Worm (Caenorhabditis elegans) whole organism, young adult: ENCODE data around the gene pll-1.
A peak's percentile ranks its signal among the peaks of the same experiment; 100 is the strongest.

ENCODE experiments used
- B0261.1 ChIP-seq: sonication (generic microtip); optimal IDR thresholded peaks from 2 replicates; lab custom pipeline; 2016; ENCODE audit warnings: mild to moderate bottlenecking, missing genetic modification characterization, moderate library complexity, missing compliant biosample characterization
- B0336.3 ChIP-seq: fragments of 200-800 bp; sonication (Bioruptor generic); IDR thresholded peaks from 2 replicates; pipeline ENCODE4 v1.3.6; 2022; ENCODE audit warnings: missing genetic modification characterization, missing compliant biosample characterization
- D2030.7 ChIP-seq: fragments of 200-800 bp; sonication (Bioruptor generic); IDR thresholded peaks from 2 replicates; pipeline ENCODE4 v1.3.6; 2022; ENCODE audit warnings: missing genetic modification reagents, missing genetic modification characterization, missing compliant biosample characterization
- F23B12.7 ChIP-seq: sonication (generic microtip); optimal IDR thresholded peaks from 2 replicates; lab custom pipeline; 2017; ENCODE audit warnings: missing genetic modification characterization, mild to moderate bottlenecking, missing compliant biosample characterization, antibody characterized with exemption, moderate library complexity; ENCODE audit not compliant: insufficient read depth
- F39B2.1 ChIP-seq: fragments of 200-800 bp; sonication (Bioruptor generic); IDR thresholded peaks from 2 replicates; pipeline ENCODE4 v1.3.6; 2022; ENCODE audit warnings: missing genetic modification reagents, missing genetic modification characterization, missing compliant biosample characterization
- F57C9.4 ChIP-seq: sonication (generic microtip); optimal IDR thresholded peaks from 2 replicates; lab custom pipeline; 2017; ENCODE audit warnings: mild to moderate bottlenecking, missing genetic modification characterization, missing compliant biosample characterization
- K11D2.4 ChIP-seq: fragments of 200-800 bp; sonication (Bioruptor generic); IDR thresholded peaks from 2 replicates; pipeline ENCODE4 v1.3.6; 2022; ENCODE audit warnings: missing genetic modification reagents, missing genetic modification characterization, missing compliant biosample characterization
- T07F8.4 ChIP-seq: sonication (generic microtip); optimal IDR thresholded peaks from 2 replicates; lab custom pipeline; 2016; ENCODE audit warnings: mild to moderate bottlenecking, missing genetic modification characterization, moderate library complexity, missing compliant biosample characterization
- Y53F4B.3 ChIP-seq: fragments of 200-800 bp; sonication (Bioruptor generic); IDR thresholded peaks from 2 replicates; pipeline ENCODE4 v1.3.6; 2022; ENCODE audit warnings: missing genetic modification reagents, missing genetic modification characterization, missing compliant biosample characterization
- Y79H2A.3 ChIP-seq: fragments of 200-800 bp; sonication (Bioruptor generic); conservative IDR thresholded peaks from 2 replicates; pipeline ENCODE4 v1.3.6; 2022; ENCODE audit warnings: missing genetic modification reagents, missing genetic modification characterization, missing compliant biosample characterization
- Y95B8A.8 ChIP-seq: fragments of 200-800 bp; sonication (Bioruptor generic); IDR thresholded peaks from 2 replicates; pipeline ENCODE4 v1.3.6; 2022; ENCODE audit warnings: missing genetic modification reagents, missing genetic modification characterization, missing compliant biosample characterization
- ZK185.1 ChIP-seq: sonication (generic microtip); optimal IDR thresholded peaks from 2 replicates; lab custom pipeline; 2016; ENCODE audit warnings: mild to moderate bottlenecking, missing genetic modification characterization, missing compliant biosample characterization; ENCODE audit not compliant: poor library complexity, severe bottlenecking
- athp-1 ChIP-seq: sonication (generic microtip); optimal IDR thresholded peaks from 2 replicates; lab custom pipeline; 2017; ENCODE audit warnings: mild to moderate bottlenecking, missing genetic modification characterization, missing compliant biosample characterization
- attf-5 ChIP-seq: fragments of 200-800 bp; sonication (Bioruptor generic); optimal IDR thresholded peaks from 2 replicates; lab custom pipeline; 2018; ENCODE audit warnings: mild to moderate bottlenecking, missing genetic modification characterization, missing compliant biosample characterization
- attf-6 ChIP-seq: fragments of 200-800 bp; sonication (Bioruptor generic); IDR thresholded peaks from 2 replicates; pipeline ENCODE4 v1.3.6; 2022; ENCODE audit warnings: missing genetic modification reagents, missing genetic modification characterization, missing compliant biosample characterization
- bed-1 ChIP-seq: fragments of 200-800 bp; sonication (Bioruptor generic); IDR thresholded peaks from 2 replicates; pipeline ENCODE4 v1.3.6; 2022; ENCODE audit warnings: missing genetic modification reagents, missing genetic modification characterization, missing compliant biosample characterization
- ccch-3 ChIP-seq: fragments of 200-800 bp; sonication (Bioruptor generic); optimal IDR thresholded peaks from 2 replicates; lab custom pipeline; 2018; ENCODE audit warnings: mild to moderate bottlenecking, missing genetic modification characterization, missing compliant biosample characterization
- ceh-27 ChIP-seq: fragments of 200-800 bp; sonication (Bioruptor generic); optimal IDR thresholded peaks from 2 replicates; lab custom pipeline; 2018; ENCODE audit warnings: mild to moderate bottlenecking, missing genetic modification characterization, moderate library complexity, missing compliant biosample characterization
- die-1 ChIP-seq: sonication (generic microtip); optimal IDR thresholded peaks from 2 replicates; lab custom pipeline; 2016; ENCODE audit warnings: missing genotype, mild to moderate bottlenecking, missing genetic modification characterization, missing compliant biosample characterization
- dox-1 ChIP-seq: fragments of 200-800 bp; sonication (Bioruptor generic); IDR thresholded peaks from 2 replicates; pipeline ENCODE4 v1.3.6; 2022; ENCODE audit warnings: missing genetic modification reagents, missing genetic modification characterization, missing compliant biosample characterization
- dpff-1 ChIP-seq: sonication (generic microtip); optimal IDR thresholded peaks from 2 replicates; lab custom pipeline; 2017; ENCODE audit warnings: mild to moderate bottlenecking, missing genetic modification characterization, missing compliant biosample characterization
- him-1 ChIP-seq: sonication (generic microtip); optimal IDR thresholded peaks from 2 replicates; lab custom pipeline; 2016; ENCODE audit warnings: missing genotype, missing genetic modification reagents, missing genetic modification characterization, missing compliant biosample characterization
- hmg-20 ChIP-seq: fragments of 200-800 bp; sonication (Bioruptor generic); IDR thresholded peaks from 2 replicates; pipeline ENCODE4 v1.3.6; 2022; ENCODE audit warnings: missing genetic modification reagents, missing genetic modification characterization, missing compliant biosample characterization
- hsf-1 ChIP-seq: fragments of 200-800 bp; sonication (Bioruptor generic); IDR thresholded peaks from 2 replicates; pipeline ENCODE4 v1.3.6; 2022; ENCODE audit warnings: missing genetic modification reagents, missing genetic modification characterization, missing compliant biosample characterization
- lag-1 ChIP-seq: fragments of 200-800 bp; sonication (Bioruptor generic); IDR thresholded peaks from 2 replicates; pipeline ENCODE4 v1.3.6; 2022; ENCODE audit warnings: missing genetic modification reagents, missing genetic modification characterization, missing compliant biosample characterization
- let-607 ChIP-seq, 2 experiments: fragments of 200-800 bp in 1 of 2; sonication (Bioruptor generic) in 1 of 2; sonication (generic microtip) in 1 of 2; optimal IDR thresholded peaks; 2 replicates each; lab custom pipeline; 2016 to 2018; ENCODE audit warnings: mild to moderate bottlenecking in 2 of 2, missing compliant biosample characterization in 2 of 2, missing genetic modification characterization in 2 of 2, moderate library complexity in 2 of 2, missing genotype in 1 of 2
- lin-26 ChIP-seq: fragments of 200-800 bp; sonication (Bioruptor generic); IDR thresholded peaks from 2 replicates; pipeline ENCODE4 v1.3.6; 2022; ENCODE audit warnings: missing genetic modification reagents, missing genetic modification characterization, missing compliant biosample characterization
- lin-54 ChIP-seq: fragments of 200-800 bp; sonication (Bioruptor generic); optimal IDR thresholded peaks from 2 replicates; lab custom pipeline; 2018; ENCODE audit warnings: mild to moderate bottlenecking, missing genetic modification characterization, missing compliant biosample characterization
- lsl-1 ChIP-seq: fragments of 200-800 bp; sonication (Bioruptor generic); optimal IDR thresholded peaks from 2 replicates; lab custom pipeline; 2018; ENCODE audit warnings: mild to moderate bottlenecking, missing genetic modification characterization, moderate library complexity, missing compliant biosample characterization
- lsy-27 ChIP-seq: sonication (generic microtip); optimal IDR thresholded peaks from 2 replicates; lab custom pipeline; 2017; ENCODE audit warnings: missing genetic modification characterization, mild to moderate bottlenecking, missing compliant biosample characterization, antibody characterized with exemption, missing genotype, borderline replicate concordance; ENCODE audit not compliant: insufficient read depth
- madf-10 ChIP-seq: sonication (generic microtip); optimal IDR thresholded peaks from 2 replicates; lab custom pipeline; 2016; ENCODE audit warnings: mild to moderate bottlenecking, missing genetic modification characterization, missing compliant biosample characterization
- madf-6 ChIP-seq: fragments of 200-800 bp; sonication (Bioruptor generic); IDR thresholded peaks from 2 replicates; pipeline ENCODE4 v1.3.6; 2022; ENCODE audit warnings: missing genetic modification reagents, missing genetic modification characterization, missing compliant biosample characterization
- mcd-1 ChIP-seq: fragments of 200-800 bp; sonication (Bioruptor generic); IDR thresholded peaks from 2 replicates; pipeline ENCODE4 v1.3.6; 2022; ENCODE audit warnings: missing genetic modification reagents, missing genetic modification characterization, missing compliant biosample characterization
- mxl-1 ChIP-seq: sonication (generic microtip); optimal IDR thresholded peaks from 2 replicates; lab custom pipeline; 2016; ENCODE audit warnings: missing genetic modification characterization, missing compliant biosample characterization
- nfya-2 ChIP-seq: fragments of 200-800 bp; sonication (Bioruptor generic); IDR thresholded peaks from 2 replicates; pipeline ENCODE4 v1.3.6; 2022; ENCODE audit warnings: missing genetic modification reagents, missing genetic modification characterization, missing compliant biosample characterization
- nhr-120 ChIP-seq: fragments of 200-800 bp; sonication (Bioruptor generic); IDR thresholded peaks from 2 replicates; pipeline ENCODE4 v1.3.6; 2022; ENCODE audit warnings: missing genetic modification characterization, missing compliant biosample characterization
- nhr-179 ChIP-seq: sonication (generic microtip); optimal IDR thresholded peaks from 2 replicates; lab custom pipeline; 2016; ENCODE audit warnings: mild to moderate bottlenecking, missing genetic modification characterization, missing compliant biosample characterization
- nhr-80 ChIP-seq: sonication (generic microtip); optimal IDR thresholded peaks from 2 replicates; lab custom pipeline; 2016; ENCODE audit warnings: missing genetic modification characterization, missing compliant biosample characterization
- pha-4 ChIP-seq: fragments of 150-350 bp; sonication (generic microtip); optimal IDR thresholded peaks from 2 replicates; lab custom pipeline; 2014; ENCODE audit warnings: missing biosample characterization, missing genetic modification reagents, missing genetic modification characterization
- sea-2 ChIP-seq: fragments of 200-800 bp; sonication (Bioruptor generic); IDR thresholded peaks from 2 replicates; pipeline ENCODE4 v1.3.6; 2022; ENCODE audit warnings: missing genetic modification characterization, missing compliant biosample characterization
- snpc-1.1 ChIP-seq: sonication (generic microtip); optimal IDR thresholded peaks from 2 replicates; lab custom pipeline; 2017; ENCODE audit warnings: missing genetic modification characterization, mild to moderate bottlenecking, missing compliant biosample characterization, antibody characterized with exemption, moderate library complexity, missing genotype, missing genetic modification reagents; ENCODE audit not compliant: insufficient read depth
- snpc-3.4 ChIP-seq: sonication (generic microtip); optimal IDR thresholded peaks from 2 replicates; lab custom pipeline; 2017; ENCODE audit warnings: missing genetic modification characterization, mild to moderate bottlenecking, missing compliant biosample characterization, antibody characterized with exemption, moderate library complexity, missing genotype, missing genetic modification reagents
- somi-1 ChIP-seq: fragments of 200-800 bp; sonication (Bioruptor generic); optimal IDR thresholded peaks from 2 replicates; lab custom pipeline; 2018; ENCODE audit warnings: mild to moderate bottlenecking, missing genetic modification characterization, missing compliant biosample characterization
- tbx-9 ChIP-seq: sonication (generic microtip); optimal IDR thresholded peaks from 2 replicates; lab custom pipeline; 2016; ENCODE audit warnings: borderline replicate concordance, missing genetic modification characterization, inconsistent platforms, missing compliant biosample characterization
- tlf-1 ChIP-seq: fragments of 200-800 bp; sonication (Bioruptor generic); optimal IDR thresholded peaks from 2 replicates; lab custom pipeline; 2018; ENCODE audit warnings: mild to moderate bottlenecking, missing genetic modification characterization, missing compliant biosample characterization
- zim-3 ChIP-seq: sonication (generic microtip); optimal IDR thresholded peaks from 2 replicates; lab custom pipeline; 2017; ENCODE audit warnings: mild to moderate bottlenecking, missing genetic modification characterization, moderate library complexity, missing compliant biosample characterization
- ztf-25 ChIP-seq: fragments of 200-800 bp; sonication (Bioruptor generic); IDR thresholded peaks from 2 replicates; pipeline ENCODE4 v1.3.6; 2022; ENCODE audit warnings: missing genetic modification reagents, missing genetic modification characterization, missing compliant biosample characterization

pll-1 gene

DNA sequence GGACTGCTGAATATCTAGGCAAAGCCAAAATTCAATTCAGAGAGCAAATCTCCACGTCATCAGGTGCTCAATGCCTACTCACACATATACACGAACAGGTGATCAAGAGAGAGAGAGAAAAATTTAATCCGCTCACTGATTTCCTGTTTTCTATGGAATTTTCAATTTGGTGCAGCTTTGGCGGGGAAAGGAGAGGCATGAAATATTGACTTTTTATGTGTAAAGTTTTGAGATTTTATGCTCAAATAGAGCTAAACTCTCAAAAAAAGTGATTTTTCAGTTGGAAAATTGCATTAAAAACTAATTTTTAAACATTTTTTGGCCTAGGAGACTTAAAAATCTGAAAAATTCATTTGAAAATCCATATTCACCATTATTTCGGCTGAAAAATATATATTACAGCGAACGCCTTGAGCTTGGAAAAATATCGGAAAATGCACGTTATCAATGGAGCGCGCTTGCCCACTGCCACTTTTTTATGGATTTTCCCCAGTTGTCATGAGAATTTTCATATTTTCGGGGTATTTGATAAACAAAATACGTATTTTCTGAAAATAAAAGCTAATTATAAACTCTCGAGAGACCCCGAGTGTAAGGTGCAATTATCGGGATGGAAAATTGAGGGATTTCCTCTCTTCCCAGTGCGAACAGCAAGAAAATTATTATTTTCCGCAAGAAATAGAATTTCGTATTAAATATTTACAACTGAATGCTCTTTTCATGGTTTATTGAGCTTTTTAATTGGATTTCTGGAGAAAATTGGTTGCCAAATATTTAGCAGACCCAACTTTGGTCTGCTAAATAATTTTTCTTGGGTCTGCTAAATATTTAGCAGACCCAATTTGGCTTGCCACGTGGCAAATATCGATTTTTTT, 22.2 kb upstream of the pll-1 start (continued):
- TF ChIP-seq lsy-27 (tag; lab: Kevin White, UChicago) (no peak), F39B2.1 (no peak), lin-54 (GFP tag; lab: Kevin White, UChicago) (no peak), hmg-20 (GFP tag; lab: Robert Waterston, UW) (no peak), him-1 (tag; lab: Kevin White, UChicago) (peak; percentile 17), lsl-1 (no peak), lin-26 (GFP tag; lab: Robert Waterston, UW) (no peak), snpc-1.1 (tag; lab: Kevin White, UChicago) (no peak), mcd-1 (GFP tag; lab: Robert Waterston, UW) (peak; percentile 68), B0336.3 (GFP tag; lab: Robert Waterston, UW) (no peak), nhr-120 (no peak), lag-1 (GFP tag; lab: Robert Waterston, UW) (no peak), B0261.1 (tag; lab: Kevin White, UChicago) (no peak), Y53F4B.3 (GFP tag; lab: Robert Waterston, UW) (no peak), tlf-1 (no peak), T07F8.4 (no peak), madf-10 (tag; lab: Kevin White, UChicago) (no peak), pha-4 (no peak), dpff-1 (peak; percentile 54), ztf-25 (GFP tag; lab: Robert Waterston, UW) (no peak), F57C9.4 (tag; lab: Kevin White, UChicago) (no peak), ccch-3 (GFP tag; lab: Kevin White, UChicago) (no peak), somi-1 (GFP tag; lab: Kevin White, UChicago) (no peak), tbx-9 (tag; lab: Kevin White, UChicago) (no peak), hsf-1 (no peak), attf-5 (peak; percentile 36), snpc-3.4 (tag; lab: Kevin White, UChicago) (no peak), die-1 (tag; lab: Kevin White, UChicago) (no peak), Y79H2A.3 (GFP tag; lab: Robert Waterston, UW) (no peak), dox-1 (GFP tag; lab: Robert Waterston, UW) (no peak), let-607 (tag; optimal IDR thresholded peaks at IDR 0.05; lab: Kevin White, UChicago) (no peak), ceh-27 (GFP tag; lab: Kevin White, UChicago) (no peak), D2030.7 (GFP tag; lab: Robert Waterston, UW) (no peak), mxl-1 (tag; lab: Kevin White, UChicago) (no peak), zim-3 (tag; lab: Kevin White, UChicago) (peak; percentile 1), F23B12.7 (tag; lab: Kevin White, UChicago) (no peak), attf-6 (GFP tag; lab: Robert Waterston, UW) (no peak), nhr-80 (no peak), madf-6 (no peak), nfya-2 (no peak), nhr-179 (no peak), Y95B8A.8 (GFP tag; lab: Robert Waterston, UW) (no peak), ZK185.1 (peak; percentile 41), athp-1 (tag; lab: Kevin White, UChicago) (no peak), K11D2.4 (GFP tag; lab: Robert Waterston, UW) (no peak), sea-2 (GFP tag; lab: Robert Waterston, UW) (no peak), bed-1 (GFP tag; lab: Robert Waterston, UW) (no peak)
